Fruit fly (Drosophila melanogaster) whole organism, adult: ENCODE results near the gene trbd.

Source experiments
- CG11617 ChIP-seq: fragments of 200-800 bp; sonication (Bioruptor generic); optimal IDR thresholded peaks from 2 replicates; lab custom pipeline; 2017; ENCODE audit warnings: mild to moderate bottlenecking, missing biosample characterization, missing genetic modification reagents, missing genetic modification characterization
- CG14711 ChIP-seq: fragments of 200-800 bp; sonication (Bioruptor generic); optimal IDR thresholded peaks from 2 replicates; lab custom pipeline; 2018; ENCODE audit warnings: missing biosample characterization, mild to moderate bottlenecking, missing genetic modification characterization, moderate library complexity
- CG7101 ChIP-seq: fragments of 200-800 bp; sonication (Bioruptor generic); optimal IDR thresholded peaks from 2 replicates; lab custom pipeline; 2018; ENCODE audit warnings: missing biosample characterization, mild to moderate bottlenecking, missing genetic modification characterization, moderate library complexity
- Mnt ChIP-seq: fragments of 200-800 bp; sonication (Bioruptor generic); optimal IDR thresholded peaks from 2 replicates; lab custom pipeline; 2016; ENCODE audit warnings: missing biosample characterization, mild to moderate bottlenecking, missing genetic modification characterization
- bab1 ChIP-seq: fragments of 200-800 bp; sonication (Bioruptor generic); optimal IDR thresholded peaks from 3 replicates; lab custom pipeline; 2019; ENCODE audit warnings: missing biosample characterization, mild to moderate bottlenecking, missing genetic modification characterization, moderate library complexity
- cnc ChIP-seq, 2 experiments: fragments of >200 bp; optimal IDR thresholded peaks; 2 replicates each; lab custom pipeline; 2017
- ovo ChIP-seq: fragments of 200-800 bp; sonication (Bioruptor generic); optimal IDR thresholded peaks from 2 replicates; lab custom pipeline; 2016; ENCODE audit warnings: missing biosample characterization, missing genetic modification characterization
- tj ChIP-seq: fragments of 200-800 bp; sonication (Bioruptor generic); optimal IDR thresholded peaks from 3 replicates; lab custom pipeline; 2017; ENCODE audit warnings: missing biosample characterization, mild to moderate bottlenecking, missing genetic modification characterization, moderate library complexity

dm6 chr3R:9677734-9678341, 33.0 kb downstream of the trbd start, which contains the start of gene p23:
- TF ChIP-seq Mnt (GFP tag; lab: Kevin White, UChicago) = peak; percentile 39
- peak; percentile 12 for TF ChIP-seq CG7101 (tag; lab: Kevin White, UChicago)
- TF ChIP-seq tj (GFP tag; lab: Kevin White, UChicago) = no peak
- TF ChIP-seq ovo (GFP tag; lab: Kevin White, UChicago) = peak; percentile 18
- TF ChIP-seq bab1 (GFP tag; lab: Kevin White, UChicago) = peak; percentile 61
- no peak for TF ChIP-seq cnc (optimal IDR thresholded peaks at IDR 0.05; lab: Kevin White, UChicago)
- TF ChIP-seq CG14711 = peak; percentile 88
- TF ChIP-seq CG11617 (GFP tag; lab: Kevin White, UChicago) = no peak
